Worm (Caenorhabditis elegans): ENCODE data around the gene Y47D3A.20.

ce11 chrIII:11290554-11290953 is 15.7 kb downstream of the Y47D3A.20 start, which contains the start of the genes gly-9, mib-1 and smc-3:
- TF ChIP-seq W03F9.2 (tag; optimal IDR thresholded peaks at IDR 0.05), result peak; percentile 39
- TF ChIP-seq him-1 (tag; optimal IDR thresholded peaks at IDR 0.05), result peak; percentile 39
- TF ChIP-seq dao-5 (tag; optimal IDR thresholded peaks at IDR 0.05), result no peak
